Fruit fly (Drosophila melanogaster) whole organism, embryonic: ENCODE data around the gene CG44355.

Experiments
- CG1233 ChIP-seq: fragments of 200-800 bp; sonication (Bioruptor generic); optimal IDR thresholded peaks from 4 replicates; lab custom pipeline; 2018; ENCODE audit warnings: missing biosample characterization, mild to moderate bottlenecking, missing genetic modification characterization
- CG12942 ChIP-seq: fragments of 200-800 bp; sonication (Bioruptor generic); optimal IDR thresholded peaks from 3 replicates; lab custom pipeline; 2016; ENCODE audit warnings: missing biosample characterization, missing genetic modification characterization
- CG13624 ChIP-seq: fragments of 200-800 bp; sonication (Bioruptor generic); optimal IDR thresholded peaks from 2 replicates; lab custom pipeline; 2016; ENCODE audit warnings: missing biosample characterization, missing genetic modification characterization
- CG14441 ChIP-seq: fragments of 200-800 bp; sonication (Bioruptor generic); IDR thresholded peaks from 2 replicates; pipeline ENCODE4 v1.3.6; 2022; ENCODE audit warnings: missing biosample characterization, missing genetic modification characterization
- CG15073 ChIP-seq: fragments of 200-800 bp; sonication (Bioruptor generic); optimal IDR thresholded peaks from 2 replicates; lab custom pipeline; 2016; ENCODE audit warnings: missing biosample characterization, missing genetic modification characterization
- CG18011 ChIP-seq: fragments of 200-800 bp; sonication (Bioruptor generic); optimal IDR thresholded peaks from 2 replicates; lab custom pipeline; 2017; ENCODE audit warnings: missing biosample characterization, missing genetic modification characterization, mild to moderate bottlenecking, moderate library complexity, missing genotype
- CG18262 ChIP-seq: fragments of 200-800 bp; optimal IDR thresholded peaks from 3 replicates; lab custom pipeline; 2019; ENCODE audit warnings: missing biosample characterization, mild to moderate bottlenecking, missing genetic modification characterization, moderate library complexity
- CG2129 ChIP-seq: fragments of 200-800 bp; sonication (Bioruptor generic); IDR thresholded peaks from 2 replicates; pipeline ENCODE4 v1.3.6; 2022; ENCODE audit warnings: missing biosample characterization, missing genetic modification characterization; ENCODE audit not compliant: partially characterized antibody
- CG31388 ChIP-seq: fragments of 200-800 bp; sonication (Bioruptor generic); optimal IDR thresholded peaks from 2 replicates; lab custom pipeline; 2016; ENCODE audit warnings: missing biosample characterization, missing genetic modification characterization
- CG34422 ChIP-seq: fragments of 200-800 bp; sonication (Bioruptor generic); IDR thresholded peaks from 3 replicates; pipeline ENCODE4 v1.3.6; 2022; ENCODE audit warnings: missing biosample characterization, missing genetic modification characterization
- CG4617 ChIP-seq: fragments of 200-800 bp; sonication (Bioruptor generic); optimal IDR thresholded peaks from 3 replicates; lab custom pipeline; 2016; ENCODE audit warnings: missing biosample characterization, missing genetic modification characterization, borderline replicate concordance
- CG5180 ChIP-seq: fragments of 200-800 bp; sonication (Bioruptor generic); optimal IDR thresholded peaks from 3 replicates; lab custom pipeline; 2017; ENCODE audit warnings: missing biosample characterization, missing genetic modification characterization, mild to moderate bottlenecking, moderate library complexity, missing genetic modification reagents
- CG8388 ChIP-seq: fragments of 200-800 bp; sonication (Bioruptor generic); optimal IDR thresholded peaks from 2 replicates; lab custom pipeline; 2019; ENCODE audit warnings: missing biosample characterization, mild to moderate bottlenecking, missing genetic modification characterization, moderate library complexity
- CG8478 ChIP-seq: fragments of >200 bp; optimal IDR thresholded peaks from 2 replicates; lab custom pipeline; 2018
- Camta ChIP-seq: fragments of 200-800 bp; sonication (Bioruptor generic); optimal IDR thresholded peaks from 2 replicates; lab custom pipeline; 2016; ENCODE audit warnings: missing biosample characterization, missing genetic modification characterization
- CrebB ChIP-seq: fragments of 200-800 bp; sonication (Bioruptor generic); optimal IDR thresholded peaks from 3 replicates; lab custom pipeline; 2018; ENCODE audit warnings: missing biosample characterization, mild to moderate bottlenecking, missing genetic modification characterization
- Dad ChIP-seq: fragments of 200-800 bp; sonication (Bioruptor generic); optimal IDR thresholded peaks from 3 replicates; lab custom pipeline; 2016; ENCODE audit warnings: missing biosample characterization, missing genetic modification characterization
- Doc3 ChIP-seq: fragments of 200-800 bp; sonication (Bioruptor generic); IDR thresholded peaks from 3 replicates; pipeline ENCODE4 v1.3.6; 2022; ENCODE audit warnings: missing biosample characterization, missing genetic modification characterization; ENCODE audit not compliant: partially characterized antibody
- Drgx ChIP-seq: fragments of 200-800 bp; sonication (Bioruptor generic); IDR thresholded peaks from 2 replicates; pipeline ENCODE4 v1.3.6; 2022; ENCODE audit warnings: missing biosample characterization, missing genetic modification characterization
- ERR ChIP-seq: fragments of 200-800 bp; sonication (Bioruptor generic); optimal IDR thresholded peaks from 2 replicates; lab custom pipeline; 2016; ENCODE audit warnings: missing biosample characterization, missing genetic modification characterization
- Fer3 ChIP-seq: fragments of 200-800 bp; sonication (Bioruptor generic); optimal IDR thresholded peaks from 2 replicates; lab custom pipeline; 2018; ENCODE audit warnings: missing biosample characterization, mild to moderate bottlenecking, missing genetic modification characterization, moderate library complexity
- Hr39 ChIP-seq: fragments of >200 bp; optimal IDR thresholded peaks from 2 replicates; lab custom pipeline; 2017
- MESR4 ChIP-seq: fragments of 200-800 bp; sonication (Bioruptor generic); optimal IDR thresholded peaks from 2 replicates; lab custom pipeline; 2018; ENCODE audit warnings: missing biosample characterization, mild to moderate bottlenecking, missing genetic modification characterization, moderate library complexity
- NfI ChIP-seq: fragments of 200-800 bp; sonication (Bioruptor generic); optimal IDR thresholded peaks from 3 replicates; lab custom pipeline; 2018; ENCODE audit warnings: missing biosample characterization, mild to moderate bottlenecking, missing genetic modification characterization, moderate library complexity
- Ptx1 ChIP-seq: fragments of 200-800 bp; sonication (Bioruptor generic); IDR thresholded peaks from 2 replicates; pipeline ENCODE4 v1.3.6; 2022; ENCODE audit warnings: missing biosample characterization, missing genetic modification characterization
- Sin3A ChIP-seq: fragments of >200 bp; optimal IDR thresholded peaks from 2 replicates; lab custom pipeline; 2018
- Sry-δ ChIP-seq: fragments of 200-800 bp; sonication (Bioruptor generic); optimal IDR thresholded peaks from 2 replicates; lab custom pipeline; 2016; ENCODE audit warnings: missing biosample characterization, missing genetic modification characterization
- Taf1 ChIP-seq: fragments of 200-800 bp; sonication (Bioruptor generic); IDR thresholded peaks from 2 replicates; pipeline ENCODE4 v1.3.6; 2022; ENCODE audit warnings: missing biosample characterization, missing genetic modification characterization
- al ChIP-seq: fragments of 200-800 bp; sonication (Bioruptor generic); IDR thresholded peaks from 2 replicates; pipeline ENCODE4 v1.3.6; 2022; ENCODE audit warnings: missing biosample characterization, missing genetic modification characterization
- amos ChIP-seq: fragments of 200-800 bp; sonication (Bioruptor generic); IDR thresholded peaks from 2 replicates; pipeline ENCODE4 v1.3.6; 2022; ENCODE audit warnings: missing biosample characterization, missing genetic modification characterization; ENCODE audit not compliant: partially characterized antibody
- ase ChIP-seq: fragments of 200-800 bp; sonication (Bioruptor generic); IDR thresholded peaks from 3 replicates; pipeline ENCODE4 v1.3.6; 2022; ENCODE audit warnings: missing biosample characterization, missing genetic modification characterization
- bcd ChIP-seq: fragments of 200-800 bp; sonication (Bioruptor generic); optimal IDR thresholded peaks from 2 replicates; lab custom pipeline; 2017; ENCODE audit warnings: missing biosample characterization, mild to moderate bottlenecking, missing genetic modification characterization
- chm ChIP-seq: fragments of 200-800 bp; sonication (Bioruptor generic); IDR thresholded peaks from 2 replicates; pipeline ENCODE4 v1.3.6; 2022; ENCODE audit warnings: missing biosample characterization, missing genetic modification characterization
- croc ChIP-seq: fragments of 200-800 bp; sonication (Bioruptor generic); conservative IDR thresholded peaks from 3 replicates; pipeline ENCODE4 v1.3.6; 2022; ENCODE audit warnings: missing biosample characterization, missing genetic modification characterization
- danr ChIP-seq: fragments of 200-800 bp; sonication (Bioruptor generic); IDR thresholded peaks from 2 replicates; pipeline ENCODE4 v1.3.6; 2022; ENCODE audit warnings: missing biosample characterization, missing genetic modification characterization
- eve ChIP-seq, 2 experiments: fragments of >200 bp; optimal IDR thresholded peaks; 2 replicates each; lab custom pipeline; 2017; ENCODE audit warnings: missing biosample characterization in 2 of 2, missing genetic modification characterization in 2 of 2
- fd64A ChIP-seq: fragments of 200-800 bp; sonication (Bioruptor generic); optimal IDR thresholded peaks from 3 replicates; lab custom pipeline; 2018; ENCODE audit warnings: missing biosample characterization, mild to moderate bottlenecking, missing genetic modification characterization
- inv ChIP-seq: fragments of 200-800 bp; sonication (Bioruptor generic); IDR thresholded peaks from 2 replicates; pipeline ENCODE4 v1.3.6; 2022; ENCODE audit warnings: missing biosample characterization, missing genetic modification characterization; ENCODE audit not compliant: partially characterized antibody
- jumu ChIP-seq: fragments of 200-800 bp; sonication (Bioruptor generic); optimal IDR thresholded peaks from 3 replicates; lab custom pipeline; 2016; ENCODE audit warnings: missing biosample characterization, missing genetic modification characterization
- ken ChIP-seq: fragments of 200-800 bp; sonication (Bioruptor generic); IDR thresholded peaks from 3 replicates; pipeline ENCODE4 v1.3.6; 2022; ENCODE audit warnings: missing biosample characterization, missing genetic modification characterization
- kni ChIP-seq: fragments of 200-800 bp; sonication (Bioruptor generic); optimal IDR thresholded peaks from 3 replicates; lab custom pipeline; 2017; ENCODE audit warnings: mild to moderate bottlenecking, missing biosample characterization, missing genetic modification reagents, missing genetic modification characterization
- lbe ChIP-seq: fragments of 200-800 bp; sonication (Bioruptor generic); optimal IDR thresholded peaks from 2 replicates; lab custom pipeline; 2016; ENCODE audit warnings: missing biosample characterization, mild to moderate bottlenecking, missing genetic modification characterization
- lilli ChIP-seq: fragments of 200-800 bp; sonication (Bioruptor generic); optimal IDR thresholded peaks from 3 replicates; lab custom pipeline; 2016; ENCODE audit warnings: missing biosample characterization, missing genetic modification characterization
- maf-S ChIP-seq: fragments of 200-800 bp; sonication (Bioruptor generic); optimal IDR thresholded peaks from 2 replicates; lab custom pipeline; 2016; ENCODE audit warnings: missing biosample characterization, missing genetic modification characterization
- nerfin-2 ChIP-seq: fragments of 200-800 bp; sonication (Bioruptor generic); IDR thresholded peaks from 2 replicates; pipeline ENCODE4 v1.3.6; 2022; ENCODE audit warnings: missing biosample characterization, missing genetic modification characterization; ENCODE audit not compliant: partially characterized antibody
- pan ChIP-seq, 4 experiments: fragments of >200 bp in 3 of 4; fragments of 200-800 bp in 1 of 4; sonication (Bioruptor generic) in 1 of 4; optimal IDR thresholded peaks in 3 of 4; IDR thresholded peaks in 1 of 4; 2 replicates each; pipeline versions ENCODE4 v1.3.6 to Lab custom; 2017 to 2022; ENCODE audit warnings: missing biosample characterization in 2 of 4, missing genetic modification characterization in 2 of 4, mixed read lengths in 1 of 4
- ro ChIP-seq: fragments of 200-800 bp; sonication (Bioruptor generic); IDR thresholded peaks from 2 replicates; pipeline ENCODE4 v1.3.6; 2022; ENCODE audit warnings: missing biosample characterization, missing genetic modification characterization
- sens-2 ChIP-seq: fragments of 200-800 bp; sonication (Bioruptor generic); IDR thresholded peaks from 2 replicates; pipeline ENCODE4 v1.3.6; 2022; ENCODE audit warnings: missing biosample characterization, missing genetic modification characterization
- sna ChIP-seq: fragments of 200-800 bp; sonication (Bioruptor generic); IDR thresholded peaks from 2 replicates; pipeline ENCODE4 v1.3.6; 2022; ENCODE audit warnings: missing biosample characterization, missing genetic modification characterization; ENCODE audit not compliant: partially characterized antibody
- tll ChIP-seq, 2 experiments: fragments of 200-800 bp in 1 of 2; fragments of >200 bp in 1 of 2; sonication (Bioruptor generic) in 1 of 2; optimal IDR thresholded peaks; 2 replicates each; lab custom pipeline; 2017 to 2019; ENCODE audit warnings: missing biosample characterization in 2 of 2, missing genetic modification characterization in 2 of 2, mild to moderate bottlenecking in 1 of 2, moderate library complexity in 1 of 2
- toy ChIP-seq: fragments of 200-800 bp; sonication (Bioruptor generic); IDR thresholded peaks from 2 replicates; pipeline ENCODE4 v1.3.6; 2022; ENCODE audit warnings: missing biosample characterization, missing genetic modification characterization

The CG44355 gene

dm6 chr3L:12271195-12271618, 39.4 kb upstream of the CG44355 start, which contains the start of gene Pbgs (continued):
- peak; percentile 39 for TF ChIP-seq CG5180 (GFP tag; lab: Kevin White, UChicago)
- TF ChIP-seq bcd (GFP tag; lab: Kevin White, UChicago): no peak
- peak; percentile 13; the same call in 1 of the 2 replicates for TF ChIP-seq inv (GFP tag; lab: Robert Waterston, UW)
- TF ChIP-seq Ptx1 (GFP tag; lab: Robert Waterston, UW): no peak
- no peak for TF ChIP-seq Sry-δ (GFP tag; lab: Kevin White, UChicago)
- 0 out of 2 replicates have a peak, but pooled peaks have one; percentile 21 for TF ChIP-seq CG14441 (GFP tag; lab: Robert Waterston, UW)
- TF ChIP-seq nerfin-2 (GFP tag; lab: Robert Waterston, UW): no peak
- no peak for TF ChIP-seq ase (GFP tag; lab: Robert Waterston, UW)
- TF ChIP-seq ERR: no peak
- no peak for TF ChIP-seq CG8478
- no peak for TF ChIP-seq Hr39
- TF ChIP-seq jumu (GFP tag; lab: Kevin White, UChicago): no peak
- TF ChIP-seq MESR4 (GFP tag; lab: Kevin White, UChicago): peak; percentile 62
- no peak for TF ChIP-seq Sin3A (lab: Kevin White, UChicago)
- TF ChIP-seq NfI (GFP tag; lab: Kevin White, UChicago): no peak
- no peak for TF ChIP-seq CG15073 (GFP tag; lab: Kevin White, UChicago)
- no peak for TF ChIP-seq CG18011
- peak; percentile 41 for TF ChIP-seq Drgx (GFP tag; lab: Robert Waterston, UW)
- peak; percentile 38 for TF ChIP-seq lbe (GFP tag; lab: Kevin White, UChicago)
- peak; percentile 53 for TF ChIP-seq CG4617 (GFP tag; lab: Kevin White, UChicago)
- peak; percentile 44 for TF ChIP-seq CG1233 (GFP tag; lab: Kevin White, UChicago)
- TF ChIP-seq chm (GFP tag; lab: Robert Waterston, UW): no peak
- TF ChIP-seq toy (GFP tag; lab: Robert Waterston, UW): no peak
- no peak for TF ChIP-seq tll (GFP tag; optimal IDR thresholded peaks at IDR 0.05; lab: Kevin White, UChicago)
- TF ChIP-seq Dad (GFP tag; lab: Kevin White, UChicago): no peak
- TF ChIP-seq Taf1 (GFP tag; lab: Robert Waterston, UW): no peak
- TF ChIP-seq kni (GFP tag; lab: Kevin White, UChicago): no peak
- TF ChIP-seq maf-S (GFP tag; lab: Kevin White, UChicago): no peak
- TF ChIP-seq danr: no peak
- peak; percentile 46; the same call in 1 of the 3 replicates for TF ChIP-seq ken (GFP tag; lab: Robert Waterston, UW)
- TF ChIP-seq fd64A (GFP tag; lab: Kevin White, UChicago): no peak
- TF ChIP-seq sna (GFP tag; lab: Robert Waterston, UW): no peak
- no peak for TF ChIP-seq CG12942
- TF ChIP-seq CG18262: peak; percentile 83
- peak; percentile 24 for TF ChIP-seq CG8388 (GFP tag; lab: Kevin White, UChicago)
- TF ChIP-seq CG13624: no peak
- peak; percentile 70 for TF ChIP-seq Fer3
- no peak for TF ChIP-seq CG2129 (GFP tag; lab: Robert Waterston, UW)
- TF ChIP-seq CG34422 (GFP tag; lab: Robert Waterston, UW): peak; percentile 48; the same call in 1 of the 3 replicates
- no peak for TF ChIP-seq pan (optimal IDR thresholded peaks at IDR 0.05; lab: Kevin White, UChicago)
- peak in 1 of 2 experiments; percentile 64 for TF ChIP-seq pan (GFP tag; optimal IDR thresholded peaks at IDR 0.05 in 1 of 2, IDR thresholded peaks at IDR 0.05 in 1 of 2)
- no peak for TF ChIP-seq CG31388 (GFP tag; lab: Kevin White, UChicago)
- no peak for TF ChIP-seq eve (GFP tag; optimal IDR thresholded peaks at IDR 0.05; lab: Kevin White, UChicago)
- no peak for TF ChIP-seq lilli
- no peak for TF ChIP-seq al (GFP tag; lab: Robert Waterston, UW)
- TF ChIP-seq sens-2 (GFP tag; lab: Robert Waterston, UW): no peak
- no peak for TF ChIP-seq CrebB (tag; lab: Kevin White, UChicago)
- TF ChIP-seq Camta: no peak
- peak; percentile 16; the same call in 1 of the 2 replicates for TF ChIP-seq amos (GFP tag; lab: Robert Waterston, UW)
- no peak for TF ChIP-seq croc
- TF ChIP-seq Doc3 (GFP tag; lab: Robert Waterston, UW): no peak
- TF ChIP-seq ro (GFP tag; lab: Robert Waterston, UW): no peak
